Worm (Caenorhabditis elegans) whole organism, L4/young adult: ENCODE data around the gene srh-185.
"Not testable (repeated sequence)": the region's sequence is repeated elsewhere in the genome, so short reads cannot be mapped to it uniquely, and the experiment has no call there.

Experiments
- W03F9.2 ChIP-seq: fragments of 150-350 bp; optimal IDR thresholded peaks from 2 replicates; lab custom pipeline; 2014; ENCODE audit warnings: missing biosample characterization, missing genetic modification characterization
- dao-5 ChIP-seq: sonication (generic microtip); optimal IDR thresholded peaks from 2 replicates; lab custom pipeline; 2016; ENCODE audit warnings: missing genotype, missing genetic modification characterization, moderate library complexity, missing compliant biosample characterization
- him-1 ChIP-seq: sonication (generic microtip); optimal IDR thresholded peaks from 2 replicates; lab custom pipeline; 2016; ENCODE audit warnings: missing genotype, missing genetic modification reagents, missing genetic modification characterization, missing compliant biosample characterization

Gene srh-185

ce11 chrV:3065928-3066327, at the start of gene srh-185:
srh-185 (plus strand) TSS chrV:3066228.
- TF ChIP-seq him-1 (no peak), W03F9.2 (no peak), dao-5 (tag; lab: Kevin White, UChicago) (no peak)

ce11 chrV:3017930-3018329, 48.1 kb upstream of the srh-185 start:
- TF ChIP-seq dao-5 (tag; lab: Kevin White, UChicago): no peak
- no peak for TF ChIP-seq W03F9.2
- no peak for TF ChIP-seq him-1

ce11 chrV:3021306-3021705, 44.7 kb upstream of the srh-185 start, which contains the start of gene irld-12:
irld-12 (minus strand) TSS chrV:3021406.
- TF ChIP-seq dao-5 (tag; lab: Kevin White, UChicago): no peak
- no peak for TF ChIP-seq W03F9.2
- TF ChIP-seq him-1: no peak

ce11 chrV:3024274-3024673, 41.8 kb upstream of the srh-185 start, which contains the start of gene asp-8:
asp-8 (plus strand) TSS chrV:3024549.
- TF ChIP-seq dao-5 (tag; lab: Kevin White, UChicago) (no peak), W03F9.2 (no peak), him-1 (no peak)

- TF ChIP-seq W03F9.2: no peak
- no peak for TF ChIP-seq dao-5 (tag; lab: Kevin White, UChicago)
- TF ChIP-seq him-1: no peak
Observed at ce11 chrV:3028205-3028604, 37.8 kb upstream of the srh-185 start, which contains the start of gene asp-7. asp-7 (plus strand) TSS chrV:3028285.

ce11 chrV:3032343-3032742, 33.7 kb upstream of the srh-185 start, which contains the start of gene irld-38:
irld-38 (minus strand) TSS chrV:3032443.
- TF ChIP-seq him-1 (no peak), dao-5 (tag; lab: Kevin White, UChicago) (no peak)

ce11 chrV:3034236-3034635, 31.8 kb upstream of the srh-185 start, which contains the start of gene srw-8:
srw-8 (minus strand) TSS chrV:3034336.
- TF ChIP-seq W03F9.2 (no peak), dao-5 (tag; lab: Kevin White, UChicago) (no peak), him-1 (no peak)

ce11 chrV:3038058-3038457, 28.0 kb upstream of the srh-185 start:
- TF ChIP-seq him-1 (no peak), dao-5 (tag; lab: Kevin White, UChicago) (no peak), W03F9.2 (no peak)

ce11 chrV:3039282-3039681, 26.7 kb upstream of the srh-185 start, which contains the start of gene chpf-2:
chpf-2 (minus strand) TSS chrV:3039382.
- TF ChIP-seq W03F9.2 (no peak), dao-5 (tag; lab: Kevin White, UChicago) (no peak), him-1 (no peak)

- TF ChIP-seq dao-5 (tag; lab: Kevin White, UChicago): no peak
- no peak for TF ChIP-seq him-1
- TF ChIP-seq W03F9.2: no peak
Observed at ce11 chrV:3040930-3041329, 25.1 kb upstream of the srh-185 start.

ce11 chrV:3044837-3045236, 21.2 kb upstream of the srh-185 start, which contains the start of gene F59D6.1:
F59D6.1 (plus strand) TSS chrV:3045137.
- TF ChIP-seq dao-5 (tag; lab: Kevin White, UChicago) (no peak), him-1 (no peak), W03F9.2 (no peak)

ce11 chrV:3046364-3046763, 19.7 kb upstream of the srh-185 start:
- TF ChIP-seq him-1 (no peak), W03F9.2 (no peak), dao-5 (tag; lab: Kevin White, UChicago) (no peak)

ce11 chrV:3054254-3054653, 11.8 kb upstream of the srh-185 start, which contains the start of gene C50H11.8:
C50H11.8 (plus strand) TSS chrV:3054554.
- TF ChIP-seq dao-5 (tag; lab: Kevin White, UChicago): no peak
- TF ChIP-seq him-1: no peak
- no peak for TF ChIP-seq W03F9.2

ce11 chrV:3058996-3059395, 7.0 kb upstream of the srh-185 start, which contains the start of gene str-244:
str-244 (minus strand) TSS chrV:3059096.
- no peak for TF ChIP-seq him-1
- no peak for TF ChIP-seq dao-5 (tag; lab: Kevin White, UChicago)
- TF ChIP-seq W03F9.2: no peak

- TF ChIP-seq him-1 (no peak), W03F9.2 (no peak), dao-5 (tag; lab: Kevin White, UChicago) (no peak)
Observed at ce11 chrV:3062078-3062477, 4.0 kb upstream of the srh-185 start, which contains the start of gene srt-15. srt-15 (minus strand) TSS chrV:3062178.

ce11 chrV:3064418-3064817, 1.6 kb upstream of the srh-185 start, which contains the start of gene srt-16:
srt-16 (minus strand) TSS chrV:3064518.
- not testable (repeated sequence) for TF ChIP-seq him-1; W03F9.2; dao-5 (tag; lab: Kevin White, UChicago)
